Fruit fly (Drosophila melanogaster) whole organism, embryonic: ENCODE results near the gene Creld.

ENCODE experiments used
- B-H1 ChIP-seq: fragments of 200-800 bp; sonication (Bioruptor generic); IDR thresholded peaks from 3 replicates; pipeline ENCODE4 v1.3.6; 2022; ENCODE audit warnings: missing biosample characterization, missing genetic modification characterization
- Bdp1 ChIP-seq: fragments of 200-800 bp; sonication (Bioruptor generic); optimal IDR thresholded peaks from 3 replicates; lab custom pipeline; 2016; ENCODE audit warnings: missing biosample characterization, missing genetic modification characterization
- CG1024 ChIP-seq: fragments of 200-800 bp; sonication (Bioruptor generic); IDR thresholded peaks from 2 replicates; pipeline ENCODE4 v1.3.6; 2022; ENCODE audit warnings: missing biosample characterization, missing genetic modification characterization
- CG10565 ChIP-seq: fragments of 200-800 bp; sonication (Bioruptor generic); optimal IDR thresholded peaks from 3 replicates; lab custom pipeline; 2016; ENCODE audit warnings: missing biosample characterization, mild to moderate bottlenecking, missing genetic modification characterization
- CG11085 ChIP-seq: fragments of 200-800 bp; sonication (Bioruptor generic); IDR thresholded peaks from 2 replicates; pipeline ENCODE4 v1.3.6; 2022; ENCODE audit warnings: missing biosample characterization, missing genetic modification characterization
- CG11398 ChIP-seq: fragments of 200-800 bp; sonication (Bioruptor generic); optimal IDR thresholded peaks from 2 replicates; lab custom pipeline; 2016; ENCODE audit warnings: missing biosample characterization, missing genetic modification characterization
- CG1233 ChIP-seq: fragments of 200-800 bp; sonication (Bioruptor generic); optimal IDR thresholded peaks from 4 replicates; lab custom pipeline; 2018; ENCODE audit warnings: missing biosample characterization, mild to moderate bottlenecking, missing genetic modification characterization
- CG13624 ChIP-seq: fragments of 200-800 bp; sonication (Bioruptor generic); optimal IDR thresholded peaks from 2 replicates; lab custom pipeline; 2016; ENCODE audit warnings: missing biosample characterization, missing genetic modification characterization
- CG15601 ChIP-seq: fragments of 200-800 bp; sonication (Bioruptor generic); optimal IDR thresholded peaks from 3 replicates; lab custom pipeline; 2019; ENCODE audit warnings: missing biosample characterization, mild to moderate bottlenecking, missing genetic modification characterization, moderate library complexity
- CG18764 ChIP-seq: fragments of 200-800 bp; sonication (Bioruptor generic); optimal IDR thresholded peaks from 3 replicates; lab custom pipeline; 2016; ENCODE audit warnings: missing biosample characterization, missing genetic modification characterization
- CG2116 ChIP-seq: fragments of 200-800 bp; sonication (Bioruptor generic); optimal IDR thresholded peaks from 3 replicates; lab custom pipeline; 2018; ENCODE audit warnings: missing biosample characterization, mild to moderate bottlenecking, missing genetic modification characterization
- CG2678 ChIP-seq: fragments of 200-800 bp; sonication (Bioruptor generic); optimal IDR thresholded peaks from 3 replicates; lab custom pipeline; 2019; ENCODE audit warnings: missing biosample characterization, mild to moderate bottlenecking, missing genetic modification characterization, moderate library complexity
- CG2712 ChIP-seq: fragments of 200-800 bp; optimal IDR thresholded peaks from 3 replicates; lab custom pipeline; 2019; ENCODE audit warnings: missing biosample characterization, mild to moderate bottlenecking, missing genetic modification characterization, moderate library complexity
- CG3163 ChIP-seq: fragments of 200-800 bp; sonication (Bioruptor generic); optimal IDR thresholded peaks from 3 replicates; lab custom pipeline; 2016; ENCODE audit warnings: missing biosample characterization, missing genetic modification characterization
- CG32532 ChIP-seq: fragments of 200-800 bp; sonication (Bioruptor generic); IDR thresholded peaks from 2 replicates; pipeline ENCODE4 v1.3.6; 2022; ENCODE audit warnings: missing biosample characterization, missing genetic modification characterization
- CG4328 ChIP-seq: fragments of 200-800 bp; sonication (Bioruptor generic); optimal IDR thresholded peaks from 3 replicates; lab custom pipeline; 2017; ENCODE audit warnings: missing biosample characterization, missing genetic modification reagents, missing genetic modification characterization
- CG4617 ChIP-seq: fragments of 200-800 bp; sonication (Bioruptor generic); optimal IDR thresholded peaks from 3 replicates; lab custom pipeline; 2016; ENCODE audit warnings: missing biosample characterization, missing genetic modification characterization, borderline replicate concordance
- CG5180 ChIP-seq: fragments of 200-800 bp; sonication (Bioruptor generic); optimal IDR thresholded peaks from 3 replicates; lab custom pipeline; 2017; ENCODE audit warnings: missing biosample characterization, missing genetic modification characterization, mild to moderate bottlenecking, moderate library complexity, missing genetic modification reagents
- CG5953 ChIP-seq: fragments of 200-800 bp; sonication (Bioruptor generic); IDR thresholded peaks from 2 replicates; pipeline ENCODE4 v1.3.6; 2022; ENCODE audit warnings: missing biosample characterization, missing genetic modification characterization
- CG6272 ChIP-seq: fragments of 200-800 bp; sonication (Bioruptor generic); IDR thresholded peaks from 2 replicates; pipeline ENCODE4 v1.3.6; 2022; ENCODE audit warnings: missing biosample characterization, missing genetic modification characterization
- CG6791 ChIP-seq: fragments of 200-800 bp; sonication (Bioruptor generic); IDR thresholded peaks from 3 replicates; pipeline ENCODE4 v1.3.6; 2022; ENCODE audit warnings: missing biosample characterization, missing genetic modification characterization; ENCODE audit not compliant: partially characterized antibody
- CG7745 ChIP-seq: fragments of 200-800 bp; sonication (Bioruptor generic); optimal IDR thresholded peaks from 2 replicates; lab custom pipeline; 2018; ENCODE audit warnings: missing biosample characterization, mild to moderate bottlenecking, missing genetic modification characterization, moderate library complexity
- CG7839 ChIP-seq: fragments of 200-800 bp; sonication (Bioruptor generic); optimal IDR thresholded peaks from 3 replicates; lab custom pipeline; 2018; ENCODE audit warnings: missing biosample characterization, mild to moderate bottlenecking, missing genetic modification characterization, moderate library complexity
- CG8290 ChIP-seq, 3 experiments: fragments of 200-800 bp; sonication (Bioruptor generic); optimal IDR thresholded peaks; 2 replicates each; lab custom pipeline; 2016 to 2019; ENCODE audit warnings: missing biosample characterization in 3 of 3, missing genetic modification characterization in 3 of 3, mild to moderate bottlenecking in 2 of 3, moderate library complexity in 1 of 3
- CG9817 ChIP-seq: fragments of 200-800 bp; sonication (Bioruptor generic); optimal IDR thresholded peaks from 2 replicates; lab custom pipeline; 2018; ENCODE audit warnings: missing biosample characterization, mild to moderate bottlenecking, missing genetic modification characterization, moderate library complexity
- CG9932 ChIP-seq: fragments of 200-800 bp; sonication (Bioruptor generic); IDR thresholded peaks from 2 replicates; pipeline ENCODE4 v1.3.6; 2022; ENCODE audit warnings: missing biosample characterization, missing genetic modification characterization
- CkIIα-i1 ChIP-seq: fragments of 200-800 bp; sonication (Bioruptor generic); IDR thresholded peaks from 2 replicates; pipeline ENCODE4 v1.3.6; 2022; ENCODE audit warnings: missing biosample characterization, missing genetic modification characterization
- CrebB ChIP-seq: fragments of 200-800 bp; sonication (Bioruptor generic); optimal IDR thresholded peaks from 3 replicates; lab custom pipeline; 2018; ENCODE audit warnings: missing biosample characterization, mild to moderate bottlenecking, missing genetic modification characterization
- Dip2 ChIP-seq: fragments of 200-800 bp; sonication (Bioruptor generic); IDR thresholded peaks from 2 replicates; pipeline ENCODE4 v1.3.6; 2022; ENCODE audit warnings: missing biosample characterization, missing genetic modification characterization
- Doc2 ChIP-seq: fragments of 200-800 bp; sonication (Bioruptor generic); IDR thresholded peaks from 2 replicates; pipeline ENCODE4 v1.3.6; 2022; ENCODE audit warnings: missing biosample characterization, missing genetic modification characterization
- Fer3 ChIP-seq: fragments of 200-800 bp; sonication (Bioruptor generic); optimal IDR thresholded peaks from 2 replicates; lab custom pipeline; 2018; ENCODE audit warnings: missing biosample characterization, mild to moderate bottlenecking, missing genetic modification characterization, moderate library complexity
- GATAe ChIP-seq: fragments of 200-800 bp; sonication (Bioruptor generic); conservative IDR thresholded peaks from 2 replicates; pipeline ENCODE4 v1.3.6; 2022; ENCODE audit warnings: missing biosample characterization, missing genetic modification characterization
- H2.0 ChIP-seq: fragments of 200-800 bp; sonication (Bioruptor generic); IDR thresholded peaks from 2 replicates; pipeline ENCODE4 v1.3.6; 2022; ENCODE audit warnings: missing biosample characterization, missing genetic modification characterization
- Side ChIP-seq: fragments of 200-800 bp; sonication (Bioruptor generic); optimal IDR thresholded peaks from 2 replicates; lab custom pipeline; 2016; ENCODE audit warnings: missing biosample characterization, missing genetic modification characterization
- Trl ChIP-seq, 3 experiments: fragments of >200 bp in 2 of 3; fragments of 200-800 bp in 1 of 3; sonication (Bioruptor generic) in 1 of 3; optimal IDR thresholded peaks; 2 replicates in 1 of 3; 3 replicates in 2 of 3; lab custom pipeline; 2016 to 2017; ENCODE audit warnings: missing biosample characterization in 1 of 3, missing genetic modification characterization in 1 of 3
- abd-A ChIP-seq: fragments of 200-800 bp; sonication (Bioruptor generic); optimal IDR thresholded peaks from 3 replicates; lab custom pipeline; 2019; ENCODE audit warnings: missing biosample characterization, mild to moderate bottlenecking, missing genetic modification characterization, moderate library complexity
- caup ChIP-seq: fragments of 200-800 bp; sonication (Bioruptor generic); optimal IDR thresholded peaks from 3 replicates; lab custom pipeline; 2017; ENCODE audit warnings: missing biosample characterization, mild to moderate bottlenecking, missing genetic modification characterization, moderate library complexity; ENCODE audit not compliant: severe bottlenecking
- croc ChIP-seq: fragments of 200-800 bp; sonication (Bioruptor generic); conservative IDR thresholded peaks from 3 replicates; pipeline ENCODE4 v1.3.6; 2022; ENCODE audit warnings: missing biosample characterization, missing genetic modification characterization
- disco-r ChIP-seq: fragments of 200-800 bp; sonication (Bioruptor generic); optimal IDR thresholded peaks from 2 replicates; lab custom pipeline; 2016; ENCODE audit warnings: missing biosample characterization, missing genetic modification characterization
- fd3F ChIP-seq: fragments of 200-800 bp; sonication (Bioruptor generic); optimal IDR thresholded peaks from 2 replicates; lab custom pipeline; 2018; ENCODE audit warnings: missing biosample characterization, mild to moderate bottlenecking, missing genetic modification characterization, moderate library complexity
- fru ChIP-seq: fragments of >200 bp; optimal IDR thresholded peaks from 2 replicates; lab custom pipeline; 2017
- gce ChIP-seq: fragments of 200-800 bp; sonication (Bioruptor generic); IDR thresholded peaks from 3 replicates; pipeline ENCODE4 v1.3.6; 2022; ENCODE audit warnings: missing biosample characterization, missing genetic modification characterization
- gro ChIP-seq: fragments of 200-800 bp; sonication (Bioruptor generic); optimal IDR thresholded peaks from 2 replicates; lab custom pipeline; 2016; ENCODE audit warnings: missing biosample characterization, missing genetic modification characterization
- kay ChIP-seq: fragments of 200-800 bp; sonication (Bioruptor generic); optimal IDR thresholded peaks from 2 replicates; lab custom pipeline; 2016; ENCODE audit warnings: missing biosample characterization, missing genetic modification characterization
- lmd ChIP-seq: fragments of 200-800 bp; sonication (Bioruptor generic); IDR thresholded peaks from 2 replicates; pipeline ENCODE4 v1.3.6; 2022; ENCODE audit warnings: missing biosample characterization, missing genetic modification characterization
- nau ChIP-seq: fragments of 200-800 bp; sonication (Bioruptor generic); optimal IDR thresholded peaks from 3 replicates; lab custom pipeline; 2017; ENCODE audit warnings: missing biosample characterization, mild to moderate bottlenecking, missing genetic modification characterization, missing genetic modification reagents
- nmo ChIP-seq: fragments of 200-800 bp; sonication (Bioruptor generic); optimal IDR thresholded peaks from 2 replicates; lab custom pipeline; 2018; ENCODE audit warnings: missing biosample characterization, mild to moderate bottlenecking, missing genetic modification characterization, moderate library complexity
- run ChIP-seq: fragments of 200-800 bp; sonication (Bioruptor generic); optimal IDR thresholded peaks from 3 replicates; lab custom pipeline; 2018; ENCODE audit warnings: missing biosample characterization, mild to moderate bottlenecking, missing genetic modification characterization
- slou ChIP-seq: fragments of 200-800 bp; sonication (Bioruptor generic); optimal IDR thresholded peaks from 3 replicates; lab custom pipeline; 2016; ENCODE audit warnings: missing biosample characterization, missing genetic modification characterization
- ssp ChIP-seq: fragments of 200-800 bp; sonication (Bioruptor generic); IDR thresholded peaks from 2 replicates; pipeline ENCODE4 v1.3.6; 2022; ENCODE audit warnings: missing biosample characterization, missing genetic modification characterization
- tup ChIP-seq: fragments of 200-800 bp; sonication (Bioruptor generic); optimal IDR thresholded peaks from 2 replicates; lab custom pipeline; 2016; ENCODE audit warnings: missing biosample characterization, mild to moderate bottlenecking, missing genetic modification characterization, moderate library complexity

Creld gene

DNA sequence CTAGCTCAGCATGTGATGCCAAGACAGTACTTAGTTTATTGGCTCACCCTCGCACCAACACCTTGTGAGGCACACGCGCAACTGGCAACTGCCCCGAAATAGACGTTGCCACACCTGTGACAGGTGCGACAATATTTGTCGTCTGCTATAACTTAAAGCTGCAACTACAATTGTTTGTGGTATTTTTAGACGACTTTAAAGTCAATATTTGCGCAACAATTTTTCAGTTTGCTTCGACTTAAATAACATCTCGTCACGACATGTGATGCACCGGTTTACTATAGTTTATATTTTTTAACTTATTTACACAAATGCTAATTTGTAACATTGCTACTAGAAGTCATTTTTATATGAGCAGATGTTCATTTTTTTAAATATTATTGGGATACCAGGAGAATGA lies 21.0 kb upstream of the Creld start (continued):
- no peak for TF ChIP-seq Dip2 (GFP tag; lab: Robert Waterston, UW)
- TF ChIP-seq CG5953 (GFP tag; lab: Robert Waterston, UW), result no peak
- no peak for TF ChIP-seq CG1024
- TF ChIP-seq abd-A, result no peak
- TF ChIP-seq B-H1 (GFP tag; lab: Robert Waterston, UW), result no peak
- TF ChIP-seq CkIIα-i1 (GFP tag; lab: Robert Waterston, UW), result no peak
- no peak for TF ChIP-seq fd3F
- no peak for TF ChIP-seq fru (lab: Kevin White, UChicago)
- TF ChIP-seq CG6272 (GFP tag; lab: Robert Waterston, UW), result no peak
- TF ChIP-seq CG1233, result peak; percentile 68
- peak; percentile 57 for TF ChIP-seq CG5180 (GFP tag; lab: Kevin White, UChicago)
- no peak for TF ChIP-seq CG32532 (GFP tag; lab: Robert Waterston, UW)
- TF ChIP-seq croc (GFP tag; lab: Robert Waterston, UW), result no peak
- no peak for TF ChIP-seq CG11085
- TF ChIP-seq H2.0, result no peak
- TF ChIP-seq CG9817 (tag; lab: Kevin White, UChicago), result no peak
- TF ChIP-seq kay, result no peak
- no peak for TF ChIP-seq Trl (optimal IDR thresholded peaks at IDR 0.05; lab: Kevin White, UChicago)
- TF ChIP-seq Trl (GFP tag; optimal IDR thresholded peaks at IDR 0.05; lab: Kevin White, UChicago), result peak; percentile 1
- peak; percentile 35 for TF ChIP-seq CG11398 (GFP tag; lab: Kevin White, UChicago)
- peak; percentile 55 for TF ChIP-seq CrebB (tag; lab: Kevin White, UChicago)
- TF ChIP-seq Doc2 (GFP tag; lab: Robert Waterston, UW), result no peak
- no peak for TF ChIP-seq CG7839 (tag; lab: Kevin White, UChicago)
- no peak for TF ChIP-seq CG10565
- peak; percentile 71 for TF ChIP-seq CG15601 (tag; lab: Kevin White, UChicago)
- TF ChIP-seq CG13624, result no peak
- TF ChIP-seq nau (GFP tag; lab: Kevin White, UChicago), result peak; percentile 85
- TF ChIP-seq Bdp1, result no peak
- no peak for TF ChIP-seq disco-r (GFP tag; lab: Kevin White, UChicago)
- TF ChIP-seq run (tag; lab: Kevin White, UChicago), result peak; percentile 55
- no peak for TF ChIP-seq nmo (GFP tag; lab: Kevin White, UChicago)
- TF ChIP-seq CG8290 (GFP tag; optimal IDR thresholded peaks at IDR 0.05; lab: Kevin White, UChicago), result no peak
- peak in 1 of 2 experiments; percentile 52 for TF ChIP-seq CG8290 (tag; optimal IDR thresholded peaks at IDR 0.05; lab: Kevin White, UChicago)
- no peak for TF ChIP-seq gro (GFP tag; lab: Kevin White, UChicago)
- no peak for TF ChIP-seq CG9932 (GFP tag; lab: Robert Waterston, UW)
- TF ChIP-seq gce (GFP tag; lab: Robert Waterston, UW), result no peak
- TF ChIP-seq CG6791 (GFP tag; lab: Robert Waterston, UW), result no peak
- no peak for TF ChIP-seq lmd
- no peak for TF ChIP-seq ssp (GFP tag; lab: Robert Waterston, UW)
- peak; percentile 10 for TF ChIP-seq CG18764
- TF ChIP-seq tup, result no peak
- no peak for TF ChIP-seq slou (GFP tag; lab: Kevin White, UChicago)
- TF ChIP-seq CG2712, result no peak
- no peak for TF ChIP-seq CG7745 (tag; lab: Kevin White, UChicago)
- TF ChIP-seq CG2116 (GFP tag; lab: Kevin White, UChicago), result no peak
- peak; percentile 46 for TF ChIP-seq Side
- peak; percentile 72 for TF ChIP-seq caup (GFP tag; lab: Kevin White, UChicago)
- TF ChIP-seq GATAe (GFP tag; lab: Robert Waterston, UW), result no peak
- TF ChIP-seq CG3163 (GFP tag; lab: Kevin White, UChicago), result no peak
- TF ChIP-seq CG4617, result no peak
- TF ChIP-seq CG2678 (tag; lab: Kevin White, UChicago), result peak; percentile 63
- peak; percentile 33 for TF ChIP-seq CG4328 (GFP tag; lab: Kevin White, UChicago)
- TF ChIP-seq Fer3 (tag; lab: Kevin White, UChicago), result peak; percentile 45
